Worm (Caenorhabditis elegans) whole organism, early embryonic: ENCODE measurements around the gene dmsr-12.

ENCODE experiments used
- B0310.2 ChIP-seq: sonication (generic microtip); optimal IDR thresholded peaks from 2 replicates; lab custom pipeline; 2016; ENCODE audit warnings: mild to moderate bottlenecking, missing genetic modification characterization, missing compliant biosample characterization
- F13C5.2 ChIP-seq: sonication (generic microtip); optimal IDR thresholded peaks from 2 replicates; lab custom pipeline; 2017; ENCODE audit warnings: mild to moderate bottlenecking, missing genetic modification characterization, inconsistent platforms, missing compliant biosample characterization
- aly-1 ChIP-seq: sonication (generic microtip); optimal IDR thresholded peaks from 2 replicates; lab custom pipeline; 2016; ENCODE audit warnings: missing genetic modification characterization, missing compliant biosample characterization
- ama-1 ChIP-seq: fragments of 150-350 bp; optimal IDR thresholded peaks from 2 replicates; lab custom pipeline; 2014
- ceh-13 ChIP-seq: fragments of 200-800 bp; sonication (Bioruptor generic); optimal IDR thresholded peaks from 2 replicates; lab custom pipeline; 2018; ENCODE audit warnings: mild to moderate bottlenecking, missing genetic modification characterization, missing compliant biosample characterization
- ceh-36 ChIP-seq: sonication (generic microtip); optimal IDR thresholded peaks from 2 replicates; lab custom pipeline; 2016; ENCODE audit warnings: missing genetic modification characterization, inconsistent platforms, missing compliant biosample characterization
- ets-7 ChIP-seq: sonication (generic microtip); optimal IDR thresholded peaks from 2 replicates; lab custom pipeline; 2016; ENCODE audit warnings: missing genotype, missing genetic modification characterization, missing compliant biosample characterization
- flt-1 ChIP-seq: fragments of 200-800 bp; sonication (Bioruptor generic); IDR thresholded peaks from 2 replicates; pipeline ENCODE4 v1.3.6; 2022; ENCODE audit warnings: missing genetic modification characterization, missing compliant biosample characterization
- hmbx-1 ChIP-seq: sonication (generic microtip); optimal IDR thresholded peaks from 2 replicates; lab custom pipeline; 2016; ENCODE audit warnings: mild to moderate bottlenecking, missing genetic modification characterization, missing compliant biosample characterization
- hmg-4 ChIP-seq: fragments of 200-800 bp; sonication (Bioruptor generic); optimal IDR thresholded peaks from 2 replicates; lab custom pipeline; 2018; ENCODE audit warnings: mild to moderate bottlenecking, missing genetic modification characterization, missing compliant biosample characterization
- hnd-1 ChIP-seq: sonication (generic microtip); optimal IDR thresholded peaks from 2 replicates; lab custom pipeline; 2016; ENCODE audit warnings: missing genetic modification characterization, missing compliant biosample characterization
- pes-1 ChIP-seq: fragments of 200-800 bp; sonication (Bioruptor generic); IDR thresholded peaks from 2 replicates; pipeline ENCODE4 v1.3.6; 2022; ENCODE audit warnings: missing genetic modification reagents, missing genetic modification characterization, missing compliant biosample characterization
- scrt-1 ChIP-seq: fragments of 200-800 bp; sonication (Bioruptor generic); IDR thresholded peaks from 2 replicates; pipeline ENCODE4 v1.3.6; 2022; ENCODE audit warnings: missing genetic modification characterization, missing compliant biosample characterization
- sea-1 ChIP-seq: fragments of 200-800 bp; sonication (Bioruptor generic); conservative IDR thresholded peaks from 2 replicates; pipeline ENCODE4 v1.3.6; 2022; ENCODE audit warnings: missing genetic modification characterization, missing compliant biosample characterization
- tbx-11 ChIP-seq: fragments of 200-800 bp; sonication (Bioruptor generic); IDR thresholded peaks from 2 replicates; pipeline ENCODE4 v1.3.6; 2022; ENCODE audit warnings: missing genetic modification characterization, missing compliant biosample characterization
- tbx-37 ChIP-seq: fragments of 200-800 bp; sonication (Bioruptor generic); conservative IDR thresholded peaks from 2 replicates; pipeline ENCODE4 v1.3.6; 2022; ENCODE audit warnings: missing genetic modification reagents, missing genetic modification characterization, missing compliant biosample characterization
- tra-4 ChIP-seq: sonication (generic microtip); optimal IDR thresholded peaks from 2 replicates; lab custom pipeline; 2017; ENCODE audit warnings: missing genetic modification characterization, missing compliant biosample characterization

Gene dmsr-12

ce11 chrV:6819812-6820211, 13.6 kb upstream of the dmsr-12 start, which contains the start of gene dmsr-13:
Gene dmsr-13, minus strand, starts transcription at chrV:6819912.
- TF ChIP-seq tbx-11 (GFP tag; lab: Robert Waterston, UW) (no peak), tra-4 (tag; lab: Kevin White, UChicago) (no peak), hmbx-1 (tag; lab: Kevin White, UChicago) (no peak), aly-1 (tag; lab: Kevin White, UChicago) (no peak), ets-7 (tag; lab: Kevin White, UChicago) (no peak), scrt-1 (no peak)

ce11 chrV:6817184-6817583, 10.9 kb upstream of the dmsr-12 start, which contains the start of gene dmsr-14:
Gene dmsr-14, minus strand, starts transcription at chrV:6817284.
- no peak for TF ChIP-seq B0310.2 (tag; lab: Kevin White, UChicago)
- no peak for TF ChIP-seq hmg-4 (GFP tag; lab: Kevin White, UChicago)
- TF ChIP-seq ets-7 (tag; lab: Kevin White, UChicago) = no peak
- TF ChIP-seq ama-1 = no peak
- TF ChIP-seq F13C5.2 (tag; lab: Kevin White, UChicago) = no peak
- no peak for TF ChIP-seq flt-1 (GFP tag; lab: Robert Waterston, UW)
- TF ChIP-seq ceh-13 (GFP tag; lab: Kevin White, UChicago) = no peak
- no peak for TF ChIP-seq tbx-11 (GFP tag; lab: Robert Waterston, UW)
- TF ChIP-seq sea-1 (GFP tag; lab: Robert Waterston, UW) = no peak

- TF ChIP-seq ceh-13 (GFP tag; lab: Kevin White, UChicago) (no peak), tra-4 (tag; lab: Kevin White, UChicago) (no peak), B0310.2 (tag; lab: Kevin White, UChicago) (no peak), pes-1 (GFP tag; lab: Robert Waterston, UW) (no peak), hmg-4 (GFP tag; lab: Kevin White, UChicago) (no peak)
These were observed 7.6 kb upstream of the dmsr-12 start for ce11 chrV:6813862-6814261.

ce11 chrV:6811863-6812262, 5.6 kb upstream of the dmsr-12 start:
- TF ChIP-seq tbx-37 = no peak
- TF ChIP-seq sea-1 (GFP tag; lab: Robert Waterston, UW) = no peak
- TF ChIP-seq aly-1 (tag; lab: Kevin White, UChicago) = no peak

- TF ChIP-seq B0310.2 (tag; lab: Kevin White, UChicago) (no peak), ceh-13 (GFP tag; lab: Kevin White, UChicago) (no peak), tbx-37 (no peak), tbx-11 (GFP tag; lab: Robert Waterston, UW) (no peak), pes-1 (GFP tag; lab: Robert Waterston, UW) (no peak), scrt-1 (no peak), hmg-4 (GFP tag; lab: Kevin White, UChicago) (no peak), hmbx-1 (tag; lab: Kevin White, UChicago) (no peak), aly-1 (tag; lab: Kevin White, UChicago) (no peak), hnd-1 (no peak), ama-1 (no peak), ets-7 (tag; lab: Kevin White, UChicago) (no peak), ceh-36 (no peak)
These were observed 3.9 kb upstream of the dmsr-12 start for ce11 chrV:6810091-6810490.

ce11 chrV:6808962-6809361, 2.7 kb upstream of the dmsr-12 start, which contains the start of gene dmsr-16:
Gene dmsr-16, minus strand, starts transcription at chrV:6809062.
- no peak for TF ChIP-seq tbx-11 (GFP tag; lab: Robert Waterston, UW)
- TF ChIP-seq scrt-1 = no peak

- TF ChIP-seq tbx-37 (no peak), B0310.2 (tag; lab: Kevin White, UChicago) (no peak), hmg-4 (GFP tag; lab: Kevin White, UChicago) (no peak), aly-1 (tag; lab: Kevin White, UChicago) (no peak), ama-1 (no peak), sea-1 (GFP tag; lab: Robert Waterston, UW) (no peak), tbx-11 (GFP tag; lab: Robert Waterston, UW) (no peak), tra-4 (tag; lab: Kevin White, UChicago) (no peak), flt-1 (GFP tag; lab: Robert Waterston, UW) (no peak), ceh-13 (GFP tag; lab: Kevin White, UChicago) (no peak), ets-7 (tag; lab: Kevin White, UChicago) (no peak), ceh-36 (no peak), scrt-1 (no peak), hmbx-1 (tag; lab: Kevin White, UChicago) (no peak), F13C5.2 (tag; lab: Kevin White, UChicago) (no peak), pes-1 (GFP tag; lab: Robert Waterston, UW) (no peak), hnd-1 (no peak)
These were observed 2.2 kb downstream of the dmsr-12 start, which contains the start of gene dmsr-11 for ce11 chrV:6803992-6804391. Gene dmsr-11, minus strand, starts transcription at chrV:6804092.

- TF ChIP-seq hmbx-1 (tag; lab: Kevin White, UChicago) (no peak), B0310.2 (tag; lab: Kevin White, UChicago) (no peak), ceh-36 (no peak), tra-4 (tag; lab: Kevin White, UChicago) (no peak), hnd-1 (no peak)
These were observed 4.4 kb downstream of the dmsr-12 start, which contains the start of gene dmsr-10 for ce11 chrV:6801850-6802249. Gene dmsr-10, minus strand, starts transcription at chrV:6801950.

- TF ChIP-seq B0310.2 (tag; lab: Kevin White, UChicago) (no peak), tra-4 (tag; lab: Kevin White, UChicago) (no peak), tbx-11 (GFP tag; lab: Robert Waterston, UW) (no peak), sea-1 (GFP tag; lab: Robert Waterston, UW) (no peak), tbx-37 (no peak), scrt-1 (no peak), hnd-1 (no peak)
These were observed 6.7 kb downstream of the dmsr-12 start, which contains the start of gene dmsr-9 for ce11 chrV:6799564-6799963. Gene dmsr-9, minus strand, starts transcription at chrV:6799664.
